Worm (Caenorhabditis elegans) whole organism, mixed stage, embryonic: ENCODE data around the gene rgs-7.

Experiments
- M03D4.4 ChIP-seq: sonication (generic microtip); optimal IDR thresholded peaks from 2 replicates; lab custom pipeline; 2017; ENCODE audit warnings: mild to moderate bottlenecking, missing genetic modification characterization, missing compliant biosample characterization
- bed-3 ChIP-seq: fragments of 200-800 bp; sonication (Bioruptor generic); optimal IDR thresholded peaks from 3 replicates; lab custom pipeline; 2018; ENCODE audit warnings: mild to moderate bottlenecking, missing genetic modification characterization, moderate library complexity, missing compliant biosample characterization
- blmp-1 ChIP-seq: fragments of 150-350 bp; optimal IDR thresholded peaks from 2 replicates; lab custom pipeline; 2014; ENCODE audit warnings: missing biosample characterization, missing genetic modification characterization
- ceh-39 ChIP-seq: fragments of 150-350 bp; optimal IDR thresholded peaks from 2 replicates; lab custom pipeline; 2014; ENCODE audit warnings: missing biosample characterization, missing genetic modification characterization
- ceh-43 ChIP-seq: fragments of 200-800 bp; sonication (Bioruptor generic); optimal IDR thresholded peaks from 2 replicates; lab custom pipeline; 2018; ENCODE audit warnings: mild to moderate bottlenecking, missing genetic modification characterization, moderate library complexity, missing compliant biosample characterization
- ceh-83 ChIP-seq: fragments of 200-800 bp; sonication (Bioruptor generic); optimal IDR thresholded peaks from 2 replicates; lab custom pipeline; 2018; ENCODE audit warnings: mild to moderate bottlenecking, missing genetic modification characterization, missing compliant biosample characterization
- ces-1 ChIP-seq: fragments of 150-350 bp; optimal IDR thresholded peaks from 2 replicates; lab custom pipeline; 2014; ENCODE audit warnings: missing biosample characterization, missing genetic modification reagents, missing genetic modification characterization
- cnd-1 ChIP-seq: fragments of 200-800 bp; sonication (Bioruptor generic); optimal IDR thresholded peaks from 2 replicates; lab custom pipeline; 2018; ENCODE audit warnings: mild to moderate bottlenecking, missing genetic modification characterization, missing compliant biosample characterization
- drap-1 ChIP-seq: fragments of 200-800 bp; sonication (Bioruptor generic); optimal IDR thresholded peaks from 3 replicates; lab custom pipeline; 2018; ENCODE audit warnings: mild to moderate bottlenecking, missing genetic modification characterization, missing compliant biosample characterization
- elt-1 ChIP-seq: sonication (generic microtip); optimal IDR thresholded peaks from 2 replicates; lab custom pipeline; 2017; ENCODE audit warnings: missing genetic modification characterization, mild to moderate bottlenecking, missing compliant biosample characterization, antibody characterized with exemption, moderate library complexity, borderline replicate concordance; ENCODE audit not compliant: insufficient read depth
- elt-3 ChIP-seq: fragments of 150-350 bp; optimal IDR thresholded peaks from 2 replicates; lab custom pipeline; 2014; ENCODE audit warnings: missing biosample characterization, missing genetic modification characterization
- flh-1 ChIP-seq: fragments of 200-800 bp; sonication (Bioruptor generic); optimal IDR thresholded peaks from 2 replicates; lab custom pipeline; 2018; ENCODE audit warnings: mild to moderate bottlenecking, missing genetic modification characterization, moderate library complexity, missing compliant biosample characterization
- ham-2 ChIP-seq: fragments of 200-800 bp; sonication (Bioruptor generic); optimal IDR thresholded peaks from 2 replicates; lab custom pipeline; 2018; ENCODE audit warnings: mild to moderate bottlenecking, missing genetic modification characterization, missing compliant biosample characterization
- hlh-1 ChIP-seq: fragments of 150-350 bp; optimal IDR thresholded peaks from 2 replicates; lab custom pipeline; 2014; ENCODE audit warnings: missing biosample characterization, missing genetic modification reagents, missing genetic modification characterization
- lin-13 ChIP-seq: fragments of 150-350 bp; optimal IDR thresholded peaks from 2 replicates; lab custom pipeline; 2014; ENCODE audit warnings: missing biosample characterization, missing genetic modification characterization
- lin-32 ChIP-seq: fragments of 200-800 bp; sonication (Bioruptor generic); optimal IDR thresholded peaks from 2 replicates; lab custom pipeline; 2018; ENCODE audit warnings: mild to moderate bottlenecking, missing genetic modification characterization, missing compliant biosample characterization
- lsy-2 ChIP-seq: fragments of 150-350 bp; optimal IDR thresholded peaks from 2 replicates; lab custom pipeline; 2014; ENCODE audit warnings: missing biosample characterization, missing genetic modification characterization
- mab-5 ChIP-seq: fragments of 150-350 bp; optimal IDR thresholded peaks from 2 replicates; lab custom pipeline; 2014; ENCODE audit warnings: missing biosample characterization, missing genetic modification characterization
- mep-1 ChIP-seq: fragments of 150-350 bp; optimal IDR thresholded peaks from 2 replicates; lab custom pipeline; 2017; ENCODE audit warnings: missing biosample characterization, missing genetic modification reagents, missing genetic modification characterization, inconsistent platforms
- mls-2 ChIP-seq: sonication (generic microtip); optimal IDR thresholded peaks from 2 replicates; lab custom pipeline; 2016; ENCODE audit warnings: mild to moderate bottlenecking, missing genetic modification characterization, moderate library complexity, missing compliant biosample characterization
- nhr-12 ChIP-seq: fragments of 150-350 bp; optimal IDR thresholded peaks from 2 replicates; lab custom pipeline; 2014; ENCODE audit warnings: missing biosample characterization, missing genetic modification characterization
- nhr-2 ChIP-seq: fragments of 150-350 bp; optimal IDR thresholded peaks from 2 replicates; lab custom pipeline; 2014; ENCODE audit warnings: missing biosample characterization, missing genetic modification characterization
- nhr-237 ChIP-seq: fragments of 150-350 bp; optimal IDR thresholded peaks from 2 replicates; lab custom pipeline; 2014; ENCODE audit warnings: missing biosample characterization, missing genetic modification characterization
- nhr-28 ChIP-seq: fragments of 150-350 bp; optimal IDR thresholded peaks from 2 replicates; lab custom pipeline; 2014; ENCODE audit warnings: missing biosample characterization, missing genetic modification characterization
- nhr-76 ChIP-seq: sonication (generic microtip); optimal IDR thresholded peaks from 2 replicates; lab custom pipeline; 2017; ENCODE audit warnings: missing biosample characterization, missing genetic modification characterization
- pha-4 ChIP-seq: fragments of 150-350 bp; optimal IDR thresholded peaks from 2 replicates; lab custom pipeline; 2018; ENCODE audit warnings: missing biosample characterization, missing genetic modification reagents, missing genetic modification characterization
- sem-2 ChIP-seq: fragments of 200-800 bp; sonication (Bioruptor generic); optimal IDR thresholded peaks from 2 replicates; lab custom pipeline; 2018; ENCODE audit warnings: mild to moderate bottlenecking, missing genetic modification characterization, missing compliant biosample characterization
- snpc-4 ChIP-seq: fragments of 150-350 bp; optimal IDR thresholded peaks from 2 replicates; lab custom pipeline; 2014; ENCODE audit warnings: missing biosample characterization, missing genetic modification characterization
- sptf-1 ChIP-seq: sonication (generic microtip); optimal IDR thresholded peaks from 2 replicates; lab custom pipeline; 2017; ENCODE audit warnings: mild to moderate bottlenecking, missing genetic modification characterization, moderate library complexity, missing compliant biosample characterization
- tbx-8 ChIP-seq: fragments of 200-800 bp; sonication (Bioruptor generic); optimal IDR thresholded peaks from 2 replicates; lab custom pipeline; 2018; ENCODE audit warnings: mild to moderate bottlenecking, missing genetic modification characterization, moderate library complexity, missing compliant biosample characterization
- unc-120 ChIP-seq: sonication (generic microtip); optimal IDR thresholded peaks from 2 replicates; lab custom pipeline; 2017; ENCODE audit warnings: missing genetic modification characterization, missing compliant biosample characterization; ENCODE audit not compliant: poor library complexity, severe bottlenecking
- unc-39 ChIP-seq: fragments of 150-350 bp; optimal IDR thresholded peaks from 2 replicates; lab custom pipeline; 2014; ENCODE audit warnings: missing biosample characterization, missing genetic modification characterization
- unc-62 ChIP-seq: fragments of 150-350 bp; optimal IDR thresholded peaks from 2 replicates; lab custom pipeline; 2014; ENCODE audit warnings: missing biosample characterization, missing genetic modification reagents, missing genetic modification characterization
- zip-8 ChIP-seq: fragments of 150-350 bp; optimal IDR thresholded peaks from 2 replicates; lab custom pipeline; 2014; ENCODE audit warnings: missing biosample characterization, missing genetic modification characterization
- ztf-11 ChIP-seq: fragments of 150-350 bp; optimal IDR thresholded peaks from 2 replicates; lab custom pipeline; 2014; ENCODE audit warnings: missing biosample characterization, missing genetic modification characterization

Gene rgs-7

ce11 chrX:3536302-3537251 is 5.8 kb upstream of the rgs-7 start:
- TF ChIP-seq unc-120 = peak; percentile 38
- no peak for TF ChIP-seq nhr-76
- TF ChIP-seq elt-3 (tag; lab: Kevin White, UChicago) = no peak
- TF ChIP-seq unc-62 = peak; percentile 36
- no peak for TF ChIP-seq lsy-2 (tag; lab: Kevin White, UChicago)
- TF ChIP-seq bed-3 (GFP tag; lab: Kevin White, UChicago) = no peak
- peak; percentile 79 for TF ChIP-seq hlh-1 (tag; lab: Kevin White, UChicago)
- no peak for TF ChIP-seq M03D4.4 (tag; lab: Kevin White, UChicago)

ce11 chrX:3537335-3537734 is 5.0 kb upstream of the rgs-7 start, which contains the start of gene gyg-1:
Gene gyg-1 (plus strand): TSS chrX:3537635.
- TF ChIP-seq unc-120 (no peak), ces-1 (no peak), sem-2 (GFP tag; lab: Kevin White, UChicago) (no peak), lin-32 (GFP tag; lab: Kevin White, UChicago) (no peak), mls-2 (no peak), lsy-2 (tag; lab: Kevin White, UChicago) (no peak), ztf-11 (tag; lab: Kevin White, UChicago) (no peak), ceh-83 (GFP tag; lab: Kevin White, UChicago) (no peak), mab-5 (no peak), tbx-8 (no peak), mep-1 (no peak), unc-39 (tag; lab: Kevin White, UChicago) (no peak), ham-2 (GFP tag; lab: Kevin White, UChicago) (no peak), lin-13 (tag; lab: Kevin White, UChicago) (no peak), unc-62 (no peak)

ce11 chrX:3538067-3538466 is 4.3 kb upstream of the rgs-7 start:
- TF ChIP-seq nhr-237 (no peak), snpc-4 (no peak), lin-13 (tag; lab: Kevin White, UChicago) (no peak), elt-1 (no peak), sptf-1 (tag; lab: Kevin White, UChicago) (no peak), ceh-83 (GFP tag; lab: Kevin White, UChicago) (no peak), blmp-1 (tag; lab: Kevin White, UChicago) (no peak), nhr-2 (tag; lab: Kevin White, UChicago) (no peak), nhr-76 (no peak), ham-2 (GFP tag; lab: Kevin White, UChicago) (no peak), lsy-2 (tag; lab: Kevin White, UChicago) (no peak), drap-1 (GFP tag; lab: Kevin White, UChicago) (no peak), pha-4 (tag; lab: Kevin White, UChicago) (no peak), unc-39 (tag; lab: Kevin White, UChicago) (no peak), bed-3 (GFP tag; lab: Kevin White, UChicago) (no peak), ztf-11 (tag; lab: Kevin White, UChicago) (no peak), unc-62 (no peak), flh-1 (GFP tag; lab: Kevin White, UChicago) (no peak)
- TF ChIP-seq, all 35 proteins: peak for 0

ce11 chrX:3540861-3541260 is 1.5 kb upstream of the rgs-7 start:
- TF ChIP-seq nhr-76 = no peak
- TF ChIP-seq ces-1 = peak; percentile 33
- no peak for TF ChIP-seq lin-32 (GFP tag; lab: Kevin White, UChicago)
- TF ChIP-seq mep-1 = peak; percentile 37
- no peak for TF ChIP-seq sptf-1 (tag; lab: Kevin White, UChicago)
- peak; percentile 13 for TF ChIP-seq elt-1
- peak; percentile 17 for TF ChIP-seq drap-1 (GFP tag; lab: Kevin White, UChicago)
- TF ChIP-seq cnd-1 (tag; lab: Kevin White, UChicago) = peak; percentile 39
- peak; percentile 24 for TF ChIP-seq M03D4.4 (tag; lab: Kevin White, UChicago)
- peak; percentile 28 for TF ChIP-seq lin-13 (tag; lab: Kevin White, UChicago)
- TF ChIP-seq mls-2 = peak; percentile 41
- TF ChIP-seq ham-2 (GFP tag; lab: Kevin White, UChicago) = peak; percentile 43
- no peak for TF ChIP-seq nhr-12 (tag; lab: Kevin White, UChicago)
- no peak for TF ChIP-seq sem-2 (GFP tag; lab: Kevin White, UChicago)
- no peak for TF ChIP-seq mab-5
- no peak for TF ChIP-seq snpc-4
- peak; percentile 51 for TF ChIP-seq hlh-1 (tag; lab: Kevin White, UChicago)
- TF ChIP-seq bed-3 (GFP tag; lab: Kevin White, UChicago) = no peak
- no peak for TF ChIP-seq elt-3 (tag; lab: Kevin White, UChicago)
- no peak for TF ChIP-seq ceh-43
- TF ChIP-seq pha-4 (tag; lab: Kevin White, UChicago) = peak; percentile 31
- TF ChIP-seq nhr-2 (tag; lab: Kevin White, UChicago) = peak; percentile 82
- TF ChIP-seq ztf-11 (tag; lab: Kevin White, UChicago) = no peak
- no peak for TF ChIP-seq nhr-28
- no peak for TF ChIP-seq ceh-83 (GFP tag; lab: Kevin White, UChicago)
- TF ChIP-seq unc-62 = peak; percentile 55
- TF ChIP-seq ceh-39 (tag; lab: Kevin White, UChicago) = no peak
- no peak for TF ChIP-seq nhr-237
- peak; percentile 73 for TF ChIP-seq unc-120
- no peak for TF ChIP-seq unc-39 (tag; lab: Kevin White, UChicago)
- TF ChIP-seq lsy-2 (tag; lab: Kevin White, UChicago) = no peak
- TF ChIP-seq tbx-8 = no peak
- no peak for TF ChIP-seq zip-8 (tag; lab: Kevin White, UChicago)
- TF ChIP-seq flh-1 (GFP tag; lab: Kevin White, UChicago) = no peak
- no peak for TF ChIP-seq blmp-1 (tag; lab: Kevin White, UChicago)
